Worm (Caenorhabditis elegans) whole organism, early embryonic: ENCODE measurements around the gene fipr-7.

Experiments used
- B0310.2 ChIP-seq: sonication (generic microtip); optimal IDR thresholded peaks from 2 replicates; lab custom pipeline; 2016; ENCODE audit warnings: mild to moderate bottlenecking, missing genetic modification characterization, missing compliant biosample characterization
- F13C5.2 ChIP-seq: sonication (generic microtip); optimal IDR thresholded peaks from 2 replicates; lab custom pipeline; 2017; ENCODE audit warnings: mild to moderate bottlenecking, missing genetic modification characterization, inconsistent platforms, missing compliant biosample characterization
- aly-1 ChIP-seq: sonication (generic microtip); optimal IDR thresholded peaks from 2 replicates; lab custom pipeline; 2016; ENCODE audit warnings: missing genetic modification characterization, missing compliant biosample characterization
- ama-1 ChIP-seq: fragments of 150-350 bp; optimal IDR thresholded peaks from 2 replicates; lab custom pipeline; 2014
- ceh-13 ChIP-seq: fragments of 200-800 bp; sonication (Bioruptor generic); optimal IDR thresholded peaks from 2 replicates; lab custom pipeline; 2018; ENCODE audit warnings: mild to moderate bottlenecking, missing genetic modification characterization, missing compliant biosample characterization
- ceh-36 ChIP-seq: sonication (generic microtip); optimal IDR thresholded peaks from 2 replicates; lab custom pipeline; 2016; ENCODE audit warnings: missing genetic modification characterization, inconsistent platforms, missing compliant biosample characterization
- ets-7 ChIP-seq: sonication (generic microtip); optimal IDR thresholded peaks from 2 replicates; lab custom pipeline; 2016; ENCODE audit warnings: missing genotype, missing genetic modification characterization, missing compliant biosample characterization
- flt-1 ChIP-seq: fragments of 200-800 bp; sonication (Bioruptor generic); IDR thresholded peaks from 2 replicates; pipeline ENCODE4 v1.3.6; 2022; ENCODE audit warnings: missing genetic modification characterization, missing compliant biosample characterization
- hmbx-1 ChIP-seq: sonication (generic microtip); optimal IDR thresholded peaks from 2 replicates; lab custom pipeline; 2016; ENCODE audit warnings: mild to moderate bottlenecking, missing genetic modification characterization, missing compliant biosample characterization
- hmg-4 ChIP-seq: fragments of 200-800 bp; sonication (Bioruptor generic); optimal IDR thresholded peaks from 2 replicates; lab custom pipeline; 2018; ENCODE audit warnings: mild to moderate bottlenecking, missing genetic modification characterization, missing compliant biosample characterization
- hnd-1 ChIP-seq: sonication (generic microtip); optimal IDR thresholded peaks from 2 replicates; lab custom pipeline; 2016; ENCODE audit warnings: missing genetic modification characterization, missing compliant biosample characterization
- pes-1 ChIP-seq: fragments of 200-800 bp; sonication (Bioruptor generic); IDR thresholded peaks from 2 replicates; pipeline ENCODE4 v1.3.6; 2022; ENCODE audit warnings: missing genetic modification reagents, missing genetic modification characterization, missing compliant biosample characterization
- scrt-1 ChIP-seq: fragments of 200-800 bp; sonication (Bioruptor generic); IDR thresholded peaks from 2 replicates; pipeline ENCODE4 v1.3.6; 2022; ENCODE audit warnings: missing genetic modification characterization, missing compliant biosample characterization
- sea-1 ChIP-seq: fragments of 200-800 bp; sonication (Bioruptor generic); conservative IDR thresholded peaks from 2 replicates; pipeline ENCODE4 v1.3.6; 2022; ENCODE audit warnings: missing genetic modification characterization, missing compliant biosample characterization
- tbx-11 ChIP-seq: fragments of 200-800 bp; sonication (Bioruptor generic); IDR thresholded peaks from 2 replicates; pipeline ENCODE4 v1.3.6; 2022; ENCODE audit warnings: missing genetic modification characterization, missing compliant biosample characterization
- tbx-37 ChIP-seq: fragments of 200-800 bp; sonication (Bioruptor generic); conservative IDR thresholded peaks from 2 replicates; pipeline ENCODE4 v1.3.6; 2022; ENCODE audit warnings: missing genetic modification reagents, missing genetic modification characterization, missing compliant biosample characterization
- tra-4 ChIP-seq: sonication (generic microtip); optimal IDR thresholded peaks from 2 replicates; lab custom pipeline; 2017; ENCODE audit warnings: missing genetic modification characterization, missing compliant biosample characterization

Gene fipr-7

DNA sequence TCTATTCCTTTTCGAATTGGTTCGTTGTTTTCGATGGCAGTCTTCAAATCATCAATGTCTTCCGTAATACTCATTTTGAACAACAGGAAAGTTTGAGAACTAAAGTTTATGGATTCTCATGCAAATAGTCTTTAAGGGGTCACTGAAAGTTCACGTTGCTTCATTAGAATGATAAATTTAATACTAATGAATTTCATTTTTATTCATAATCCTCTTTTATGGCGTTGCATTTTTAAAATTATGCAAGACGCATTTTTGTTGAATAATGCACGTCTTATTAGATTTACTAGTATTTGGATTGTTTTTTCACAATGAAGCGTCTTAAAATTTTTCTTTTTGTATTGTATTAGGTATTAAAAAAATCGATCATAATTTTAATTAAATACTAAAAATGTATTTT lies 13.5 kb downstream of the fipr-7 start, which contains the start of gene C12D8.9:
C12D8.9 (minus strand) TSS at position 101 of the 400 bp plus-strand sequence.
- TF ChIP-seq hmg-4 (GFP tag; lab: Kevin White, UChicago) (no peak), flt-1 (no peak), ets-7 (tag; lab: Kevin White, UChicago) (no peak), B0310.2 (no peak), scrt-1 (GFP tag; lab: Robert Waterston, UW) (no peak), hmbx-1 (no peak)

DNA sequence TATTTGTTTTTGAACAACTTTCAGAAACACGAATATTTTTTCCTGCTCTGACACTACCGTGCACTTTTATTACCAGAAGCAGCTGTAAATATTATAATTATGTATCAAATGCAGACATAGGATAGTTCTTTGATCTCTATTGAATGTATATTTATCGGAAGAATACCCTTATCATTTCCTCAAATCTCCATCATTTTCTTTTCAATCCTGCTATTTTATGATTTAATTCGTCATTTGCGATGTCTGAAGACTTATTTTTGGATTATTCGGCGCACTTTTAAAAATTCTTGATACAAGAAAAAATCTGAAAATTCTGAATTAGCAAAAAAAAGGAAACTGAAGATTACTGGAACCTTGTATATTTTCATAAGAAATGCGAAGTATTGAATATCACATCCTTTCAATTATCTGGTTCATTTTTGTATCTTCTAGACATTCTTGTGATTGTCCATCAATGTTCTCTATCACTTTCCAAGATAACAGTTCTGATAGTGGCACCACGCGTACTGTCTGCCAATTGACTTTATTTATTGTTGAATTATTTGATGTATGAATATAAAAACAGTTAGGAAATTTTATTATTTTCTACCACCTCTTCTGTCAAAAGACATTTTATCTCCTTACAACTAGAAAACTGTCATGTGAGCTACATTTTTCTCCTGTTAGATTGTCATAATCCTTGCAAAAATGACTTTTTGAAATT lies 14.5 kb downstream of the fipr-7 start:
- TF ChIP-seq aly-1 (no peak), ceh-36 (tag; lab: Kevin White, UChicago) (no peak), B0310.2 (no peak), F13C5.2 (tag; lab: Kevin White, UChicago) (no peak), sea-1 (GFP tag; lab: Robert Waterston, UW) (no peak), scrt-1 (GFP tag; lab: Robert Waterston, UW) (no peak), hmbx-1 (no peak), hnd-1 (no peak), ets-7 (tag; lab: Kevin White, UChicago) (no peak)

DNA sequence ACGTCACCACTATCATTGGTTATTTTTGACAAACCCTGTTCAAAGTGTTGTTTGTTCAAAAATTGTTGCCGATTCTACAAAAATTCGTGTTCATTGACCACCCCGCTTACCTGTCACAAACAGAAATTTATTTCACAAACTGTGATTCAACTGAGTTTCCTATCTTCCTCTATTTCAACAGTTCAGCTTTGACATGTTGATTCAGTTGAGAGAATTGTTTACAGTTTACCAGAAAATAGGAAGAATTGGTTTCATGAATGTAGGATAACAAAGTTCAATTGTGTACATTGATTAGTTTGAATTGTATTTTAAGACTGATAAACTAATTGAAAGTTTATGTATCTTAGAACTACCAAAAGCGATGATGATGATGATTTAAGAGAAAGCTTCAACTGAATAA lies 16.0 kb downstream of the fipr-7 start:
- TF ChIP-seq aly-1 (no peak), sea-1 (GFP tag; lab: Robert Waterston, UW) (no peak), tbx-37 (no peak), tbx-11 (no peak), B0310.2 (no peak), pes-1 (GFP tag; lab: Robert Waterston, UW) (no peak), ceh-36 (tag; lab: Kevin White, UChicago) (no peak), hnd-1 (no peak), hmbx-1 (no peak), hmg-4 (GFP tag; lab: Kevin White, UChicago) (no peak)

ce11 chrV:10246443-10246885 lies 16.8 kb downstream of the fipr-7 start:
- TF ChIP-seq ets-7 (tag; lab: Kevin White, UChicago) (no peak), hnd-1 (no peak), F13C5.2 (tag; lab: Kevin White, UChicago) (no peak), B0310.2 (no peak)

ce11 chrV:10246967-10247366 lies 17.3 kb downstream of the fipr-7 start:
- TF ChIP-seq pes-1 (GFP tag; lab: Robert Waterston, UW) (no peak), hmg-4 (GFP tag; lab: Kevin White, UChicago) (no peak)

DNA sequence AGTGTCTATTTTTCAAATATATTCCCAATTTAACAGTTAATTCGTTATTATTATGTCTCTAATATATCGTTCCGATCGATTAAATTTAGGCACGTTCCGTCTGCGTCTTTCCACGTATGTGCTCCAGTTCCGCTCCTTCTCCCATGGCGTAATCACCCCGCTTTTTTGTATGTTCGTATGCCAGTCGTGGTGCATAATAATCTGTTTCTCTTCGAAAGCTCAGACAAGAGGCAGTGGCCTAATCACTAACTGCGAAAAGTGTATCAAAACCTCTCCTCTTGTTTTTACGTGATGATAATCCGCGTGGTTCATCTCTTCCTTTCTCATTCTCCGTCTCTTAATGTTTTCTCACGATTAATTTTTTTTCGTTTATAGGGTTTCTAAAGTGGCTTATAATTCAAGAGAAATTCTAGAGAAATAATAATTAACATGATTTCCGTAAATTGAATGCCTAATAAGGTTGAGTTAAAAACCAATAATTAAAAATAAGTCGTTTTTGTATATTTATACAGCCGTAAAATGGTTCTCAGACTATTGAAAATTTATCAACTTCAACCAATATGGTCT lies 18.1 kb downstream of the fipr-7 start:
- TF ChIP-seq hnd-1 = no peak

ce11 chrV:10248255-10248979 lies 18.8 kb downstream of the fipr-7 start, which contains the start of gene akt-1:
akt-1 (plus strand) TSS chrV:10248905.
- TF ChIP-seq scrt-1 (GFP tag; lab: Robert Waterston, UW) (no peak), hmg-4 (GFP tag; lab: Kevin White, UChicago) (no peak), tbx-11 (no peak), tbx-37 (no peak), pes-1 (GFP tag; lab: Robert Waterston, UW) (no peak), flt-1 (no peak), ceh-36 (tag; lab: Kevin White, UChicago) (no peak)

ce11 chrV:10249515-10249914 lies 19.9 kb downstream of the fipr-7 start:
- TF ChIP-seq pes-1 (GFP tag; lab: Robert Waterston, UW) (no peak), hmg-4 (GFP tag; lab: Kevin White, UChicago) (no peak), scrt-1 (GFP tag; lab: Robert Waterston, UW) (no peak), ceh-36 (tag; lab: Kevin White, UChicago) (no peak), tbx-11 (no peak), tra-4 (tag; lab: Kevin White, UChicago) (no peak), tbx-37 (no peak), sea-1 (GFP tag; lab: Robert Waterston, UW) (no peak), ama-1 (lab: Kevin White, UChicago) (no peak), hmbx-1 (no peak), F13C5.2 (tag; lab: Kevin White, UChicago) (no peak), ceh-13 (GFP tag; lab: Kevin White, UChicago) (no peak), ets-7 (tag; lab: Kevin White, UChicago) (no peak), aly-1 (no peak), hnd-1 (no peak), flt-1 (no peak), B0310.2 (no peak)

DNA sequence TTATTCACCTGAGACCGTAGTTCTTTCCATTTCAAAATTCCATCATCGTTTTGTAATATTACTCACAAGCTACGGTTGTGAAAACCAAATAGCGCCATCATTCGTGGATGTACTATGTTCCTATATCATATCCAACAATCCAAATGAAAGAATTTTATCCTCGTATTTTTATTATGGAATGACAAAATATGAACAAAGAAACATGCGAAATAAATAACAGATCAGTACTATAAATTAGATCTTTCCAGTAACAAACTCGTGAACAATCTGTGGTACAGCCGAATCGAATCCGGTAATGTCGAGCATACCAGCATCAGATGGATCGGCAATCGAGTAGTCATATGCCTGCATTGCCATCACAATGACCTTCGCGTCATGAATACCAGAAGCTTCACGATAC lies 23.1 kb downstream of the fipr-7 start:
- TF ChIP-seq flt-1 (no peak), pes-1 (GFP tag; lab: Robert Waterston, UW) (no peak), F13C5.2 (tag; lab: Kevin White, UChicago) (no peak), hmg-4 (GFP tag; lab: Kevin White, UChicago) (no peak), ama-1 (lab: Kevin White, UChicago) (no peak), tbx-11 (no peak), ets-7 (tag; lab: Kevin White, UChicago) (no peak), tbx-37 (no peak), aly-1 (no peak), ceh-36 (tag; lab: Kevin White, UChicago) (no peak), hmbx-1 (no peak), sea-1 (GFP tag; lab: Robert Waterston, UW) (no peak), tra-4 (tag; lab: Kevin White, UChicago) (no peak), ceh-13 (GFP tag; lab: Kevin White, UChicago) (no peak), B0310.2 (no peak), hnd-1 (no peak)
